Worm (Caenorhabditis elegans) whole organism, mixed stage, embryonic: ENCODE data around the gene dhcr-24.

Source experiments
- elt-3 ChIP-seq: fragments of 150-350 bp; optimal IDR thresholded peaks from 2 replicates; lab custom pipeline; 2014; ENCODE audit warnings: missing biosample characterization, missing genetic modification characterization
- lin-13 ChIP-seq: fragments of 150-350 bp; optimal IDR thresholded peaks from 2 replicates; lab custom pipeline; 2014; ENCODE audit warnings: missing biosample characterization, missing genetic modification characterization
- lsy-2 ChIP-seq: fragments of 150-350 bp; optimal IDR thresholded peaks from 2 replicates; lab custom pipeline; 2014; ENCODE audit warnings: missing biosample characterization, missing genetic modification characterization
- mab-5 ChIP-seq: fragments of 150-350 bp; optimal IDR thresholded peaks from 2 replicates; lab custom pipeline; 2014; ENCODE audit warnings: missing biosample characterization, missing genetic modification characterization
- nhr-12 ChIP-seq: fragments of 150-350 bp; optimal IDR thresholded peaks from 2 replicates; lab custom pipeline; 2014; ENCODE audit warnings: missing biosample characterization, missing genetic modification characterization
- nhr-237 ChIP-seq: fragments of 150-350 bp; optimal IDR thresholded peaks from 2 replicates; lab custom pipeline; 2014; ENCODE audit warnings: missing biosample characterization, missing genetic modification characterization
- pha-4 ChIP-seq: fragments of 150-350 bp; optimal IDR thresholded peaks from 2 replicates; lab custom pipeline; 2018; ENCODE audit warnings: missing biosample characterization, missing genetic modification reagents, missing genetic modification characterization
- sem-2 ChIP-seq: fragments of 200-800 bp; sonication (Bioruptor generic); optimal IDR thresholded peaks from 2 replicates; lab custom pipeline; 2018; ENCODE audit warnings: mild to moderate bottlenecking, missing genetic modification characterization, missing compliant biosample characterization
- snpc-4 ChIP-seq: fragments of 150-350 bp; optimal IDR thresholded peaks from 2 replicates; lab custom pipeline; 2014; ENCODE audit warnings: missing biosample characterization, missing genetic modification characterization
- tbx-8 ChIP-seq: fragments of 200-800 bp; sonication (Bioruptor generic); optimal IDR thresholded peaks from 2 replicates; lab custom pipeline; 2018; ENCODE audit warnings: mild to moderate bottlenecking, missing genetic modification characterization, moderate library complexity, missing compliant biosample characterization
- unc-39 ChIP-seq: fragments of 150-350 bp; optimal IDR thresholded peaks from 2 replicates; lab custom pipeline; 2014; ENCODE audit warnings: missing biosample characterization, missing genetic modification characterization
- unc-62 ChIP-seq: fragments of 150-350 bp; optimal IDR thresholded peaks from 2 replicates; lab custom pipeline; 2014; ENCODE audit warnings: missing biosample characterization, missing genetic modification reagents, missing genetic modification characterization

- TF ChIP-seq unc-62 (GFP tag; lab: Kevin White, UChicago) (no peak), nhr-237 (tag; lab: Kevin White, UChicago) (no peak), unc-39 (no peak), lin-13 (no peak), lsy-2 (tag; lab: Kevin White, UChicago) (no peak), mab-5 (tag; lab: Kevin White, UChicago) (no peak), nhr-12 (no peak), sem-2 (GFP tag; lab: Kevin White, UChicago) (no peak), elt-3 (no peak), tbx-8 (GFP tag; lab: Kevin White, UChicago) (no peak), pha-4 (no peak), snpc-4 (tag; lab: Kevin White, UChicago) (no peak)
Observed at ce11 chrX:2592670-2593280, 28.8 kb upstream of the dhcr-24 start.
